Worm (Caenorhabditis elegans): ENCODE results near the gene Y116F11B.9.

The Y116F11B.9 gene

DNA sequence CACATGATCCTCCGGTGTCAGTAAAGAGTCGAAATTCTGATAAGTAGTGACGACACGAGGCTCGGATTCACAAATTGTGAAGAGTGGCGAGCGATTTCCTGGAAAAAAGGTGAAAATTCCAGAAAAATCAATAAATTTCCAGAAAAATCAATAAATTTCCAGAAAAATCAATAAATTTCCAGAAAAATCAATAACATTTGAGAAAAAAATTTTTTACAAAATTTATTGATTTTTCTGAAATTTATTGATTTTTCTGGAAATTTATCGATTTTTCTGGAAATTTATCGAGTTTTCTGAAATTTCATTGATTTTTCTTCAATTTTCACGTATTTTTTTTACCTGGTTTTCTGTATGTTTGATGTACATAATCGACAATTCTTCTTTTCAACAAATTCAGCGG is 38.2 kb upstream of the Y116F11B.9 start:
- no peak for TF ChIP-seq nhr-12 (tag; optimal IDR thresholded peaks at IDR 0.05)
- TF ChIP-seq lin-13 (tag; optimal IDR thresholded peaks at IDR 0.05) = no peak
- no peak for TF ChIP-seq blmp-1 (tag; optimal IDR thresholded peaks at IDR 0.05)

DNA sequence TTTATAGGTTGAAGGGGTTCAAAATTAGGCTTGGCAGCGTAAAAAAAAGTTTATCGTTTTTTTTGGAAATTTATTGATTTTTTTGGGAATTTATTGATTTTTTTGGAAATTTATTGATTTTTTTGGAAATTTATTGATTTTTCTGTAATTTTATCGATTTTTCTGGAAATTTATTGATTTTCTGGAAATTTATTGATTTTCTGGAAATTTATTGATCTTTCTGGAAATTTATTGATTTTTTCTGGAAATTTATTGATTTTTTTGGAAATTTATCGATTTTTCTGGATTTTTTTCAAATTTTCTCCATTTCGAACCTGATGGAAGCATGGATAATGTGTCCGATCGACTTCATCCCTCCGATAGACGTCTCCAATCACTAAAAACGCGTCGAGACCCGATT is 37.0 kb upstream of the Y116F11B.9 start:
- TF ChIP-seq blmp-1 (tag; optimal IDR thresholded peaks at IDR 0.05) (no peak), lin-13 (tag; optimal IDR thresholded peaks at IDR 0.05) (no peak), ham-2 (GFP tag; optimal IDR thresholded peaks at IDR 0.05) (no peak), sem-2 (GFP tag; optimal IDR thresholded peaks at IDR 0.05) (no peak)

DNA sequence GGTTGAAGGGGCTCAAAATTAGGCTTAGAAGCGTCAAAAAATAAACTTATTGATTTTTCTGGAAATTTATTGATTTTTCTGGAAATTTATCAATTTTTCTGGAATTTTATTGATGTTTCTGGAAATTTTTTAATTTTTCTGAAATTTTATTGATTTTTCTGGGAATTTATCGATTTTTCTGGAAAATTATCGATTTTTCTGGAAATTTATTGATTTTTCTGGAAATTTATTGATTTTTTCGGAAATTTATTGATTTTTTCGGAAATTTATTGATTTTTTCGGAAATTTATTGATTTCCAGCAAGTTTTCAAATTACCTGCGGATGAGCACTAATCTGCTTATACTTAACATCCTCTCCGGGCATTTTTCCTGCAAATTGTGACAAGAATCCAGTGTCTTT is 34.0 kb upstream of the Y116F11B.9 start:
- TF ChIP-seq M03D4.4 (tag; optimal IDR thresholded peaks at IDR 0.05) (no peak), ceh-43 (GFP tag; optimal IDR thresholded peaks at IDR 0.05) (no peak), nhr-2 (tag; optimal IDR thresholded peaks at IDR 0.05) (no peak), lin-13 (tag; optimal IDR thresholded peaks at IDR 0.05) (no peak), mab-5 (tag; optimal IDR thresholded peaks at IDR 0.05) (no peak), mep-1 (tag; optimal IDR thresholded peaks at IDR 0.05) (no peak), mls-2 (tag; optimal IDR thresholded peaks at IDR 0.05) (no peak), pha-4 (tag; optimal IDR thresholded peaks at IDR 0.05) (no peak), blmp-1 (tag; optimal IDR thresholded peaks at IDR 0.05) (no peak), hlh-1 (tag; optimal IDR thresholded peaks at IDR 0.05) (no peak), nhr-76 (tag; optimal IDR thresholded peaks at IDR 0.05) (no peak), unc-62 (GFP tag; optimal IDR thresholded peaks at IDR 0.05) (no peak), ces-1 (GFP tag; optimal IDR thresholded peaks at IDR 0.05) (no peak), tbx-8 (GFP tag; optimal IDR thresholded peaks at IDR 0.05) (no peak)

DNA sequence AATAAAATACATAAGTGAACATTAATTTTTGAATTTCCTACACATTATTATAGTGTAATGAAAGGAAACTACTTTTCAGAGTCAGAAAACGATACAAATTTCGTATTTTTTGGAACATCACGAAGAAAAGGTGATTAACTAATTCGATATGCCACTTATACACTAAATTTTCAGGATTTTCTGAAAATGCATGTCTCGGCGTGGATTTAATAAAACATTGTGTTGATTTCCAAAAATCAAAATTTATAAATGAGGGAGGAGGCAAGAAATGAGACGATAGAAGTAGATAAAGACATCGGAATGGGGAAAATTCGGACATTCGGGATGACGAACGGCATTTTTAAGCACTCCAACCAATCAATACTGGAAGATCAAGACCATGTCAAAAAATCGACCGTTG is 31.4 kb upstream of the Y116F11B.9 start, which contains the start of gene Y116F11B.14:
Gene Y116F11B.14 (plus strand): TSS at position 301 of the 400 bp plus-strand sequence.
- TF ChIP-seq unc-120 (tag; optimal IDR thresholded peaks at IDR 0.05; ENCODE audit: poor library complexity, severe bottlenecking) = no peak
- TF ChIP-seq zip-8 (tag; optimal IDR thresholded peaks at IDR 0.05) = no peak
- TF ChIP-seq mab-5 (tag; optimal IDR thresholded peaks at IDR 0.05) = no peak
- no peak for TF ChIP-seq flh-1 (GFP tag; optimal IDR thresholded peaks at IDR 0.05)
- no peak for TF ChIP-seq bed-3 (GFP tag; optimal IDR thresholded peaks at IDR 0.05)
- no peak for TF ChIP-seq elt-1 (tag; optimal IDR thresholded peaks at IDR 0.05; ENCODE audit: borderline replicate concordance, insufficient read depth)

DNA sequence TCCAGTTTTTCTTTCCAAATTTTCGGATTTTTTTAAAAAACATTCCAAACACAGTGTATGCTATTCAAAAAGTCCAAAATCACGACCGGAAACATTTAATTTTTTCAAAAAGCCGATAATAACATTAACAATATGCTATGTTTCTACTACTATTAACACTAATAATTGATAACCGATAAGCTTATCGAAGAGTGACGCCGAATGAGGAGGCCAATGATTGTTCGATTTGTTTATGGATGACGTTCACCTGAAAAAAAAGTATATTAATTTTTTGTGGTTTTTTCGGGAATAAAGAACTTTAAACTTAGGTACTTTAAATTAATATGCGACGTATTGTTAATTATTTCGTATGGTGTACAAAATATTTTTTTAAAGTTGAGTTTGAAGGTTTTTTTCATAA is 30.2 kb upstream of the Y116F11B.9 start:
- TF ChIP-seq ceh-83 (GFP tag; optimal IDR thresholded peaks at IDR 0.05) (no peak), mep-1 (tag; optimal IDR thresholded peaks at IDR 0.05) (no peak), bed-3 (GFP tag; optimal IDR thresholded peaks at IDR 0.05) (no peak)

DNA sequence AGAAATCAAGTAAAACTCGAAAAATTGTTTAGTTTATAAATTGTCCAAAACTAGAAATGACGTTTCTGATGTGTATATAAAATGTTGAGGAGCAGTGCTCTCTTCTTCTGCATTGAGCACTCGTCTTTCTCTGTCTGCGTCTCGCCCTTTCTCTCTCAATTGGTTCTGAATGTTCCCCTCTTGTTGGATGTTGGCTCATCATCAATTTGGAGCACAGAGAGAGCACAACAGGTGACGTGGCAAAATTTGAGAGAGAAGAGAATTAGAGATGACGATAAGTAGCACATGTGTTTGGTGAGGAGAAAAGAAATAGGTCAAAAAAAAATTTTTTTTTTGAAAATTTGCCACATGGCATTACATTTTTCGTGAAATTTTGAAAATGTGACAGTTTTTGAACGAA is 29.8 kb upstream of the Y116F11B.9 start:
- TF ChIP-seq unc-120 (tag; optimal IDR thresholded peaks at IDR 0.05; ENCODE audit: poor library complexity, severe bottlenecking) = peak; percentile 83
- TF ChIP-seq zip-8 (tag; optimal IDR thresholded peaks at IDR 0.05) = no peak
- TF ChIP-seq M03D4.4 (tag; optimal IDR thresholded peaks at IDR 0.05) = no peak
- TF ChIP-seq sem-2 (GFP tag; optimal IDR thresholded peaks at IDR 0.05) = no peak
- TF ChIP-seq hlh-1 (tag; optimal IDR thresholded peaks at IDR 0.05) = peak; percentile 100
- TF ChIP-seq nhr-2 (tag; optimal IDR thresholded peaks at IDR 0.05) = no peak
- no peak for TF ChIP-seq snpc-4 (tag; optimal IDR thresholded peaks at IDR 0.05)
- no peak for TF ChIP-seq lin-32 (GFP tag; optimal IDR thresholded peaks at IDR 0.05)
- no peak for TF ChIP-seq pha-4 (tag; optimal IDR thresholded peaks at IDR 0.05)
- no peak for TF ChIP-seq ceh-39 (tag; optimal IDR thresholded peaks at IDR 0.05)
- no peak for TF ChIP-seq bed-3 (GFP tag; optimal IDR thresholded peaks at IDR 0.05)
- no peak for TF ChIP-seq ceh-43 (GFP tag; optimal IDR thresholded peaks at IDR 0.05)
- peak; percentile 43 for TF ChIP-seq mab-5 (tag; optimal IDR thresholded peaks at IDR 0.05)
- TF ChIP-seq ces-1 (GFP tag; optimal IDR thresholded peaks at IDR 0.05) = peak; percentile 64
- no peak for TF ChIP-seq lin-13 (tag; optimal IDR thresholded peaks at IDR 0.05)
- TF ChIP-seq ceh-83 (GFP tag; optimal IDR thresholded peaks at IDR 0.05) = no peak
- no peak for TF ChIP-seq elt-3 (tag; optimal IDR thresholded peaks at IDR 0.05)
- no peak for TF ChIP-seq flh-1 (GFP tag; optimal IDR thresholded peaks at IDR 0.05)
- TF ChIP-seq nhr-76 (tag; optimal IDR thresholded peaks at IDR 0.05) = no peak
- TF ChIP-seq blmp-1 (tag; optimal IDR thresholded peaks at IDR 0.05) = no peak
- no peak for TF ChIP-seq nhr-237 (tag; optimal IDR thresholded peaks at IDR 0.05)
- TF ChIP-seq tbx-8 (GFP tag; optimal IDR thresholded peaks at IDR 0.05) = no peak
- TF ChIP-seq unc-62 (GFP tag; optimal IDR thresholded peaks at IDR 0.05) = peak; percentile 77
- no peak for TF ChIP-seq cnd-1 (tag; optimal IDR thresholded peaks at IDR 0.05)
- peak; percentile 25 for TF ChIP-seq lsy-2 (tag; optimal IDR thresholded peaks at IDR 0.05)
- TF ChIP-seq sptf-1 (tag; optimal IDR thresholded peaks at IDR 0.05) = no peak
- TF ChIP-seq mep-1 (tag; optimal IDR thresholded peaks at IDR 0.05) = peak; percentile 50
- no peak for TF ChIP-seq nhr-12 (tag; optimal IDR thresholded peaks at IDR 0.05)
- TF ChIP-seq mls-2 (tag; optimal IDR thresholded peaks at IDR 0.05) = no peak
